Fruit fly (Drosophila melanogaster): ENCODE results near the gene CG7530.
A peak's percentile ranks its signal among the peaks of the same experiment; 100 is the strongest.

The CG7530 gene

DNA sequence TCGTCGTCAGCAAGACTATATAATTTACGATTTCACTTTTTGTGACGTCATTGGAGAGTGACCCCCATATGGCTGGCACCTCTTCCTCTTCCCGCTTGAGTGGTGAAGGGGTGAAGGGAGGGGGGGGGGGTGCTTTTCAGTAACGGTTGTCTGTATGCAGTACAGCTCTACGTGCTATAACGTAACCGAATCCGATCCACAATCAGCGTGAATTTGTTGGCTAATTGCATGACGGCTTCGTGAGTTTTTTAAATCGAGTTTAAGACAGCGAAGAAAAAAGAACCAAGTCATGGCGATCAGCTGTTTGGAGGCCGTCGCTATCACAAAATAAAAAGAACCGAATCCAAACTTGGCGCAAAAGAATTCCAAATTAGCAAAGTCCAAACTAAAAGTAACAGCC is 5.4 kb upstream of the CG7530 start:
- TF ChIP-seq Myc (optimal IDR thresholded peaks at IDR 0.05) (no peak), fru (GFP tag; optimal IDR thresholded peaks at IDR 0.05) (no peak), N (GFP tag; optimal IDR thresholded peaks at IDR 0.05) (no peak), Hr83 (GFP tag; optimal IDR thresholded peaks at IDR 0.05; ENCODE audit: poor library complexity, severe bottlenecking) (no peak), Rel (GFP tag; optimal IDR thresholded peaks at IDR 0.05) (no peak), Rel (tag; optimal IDR thresholded peaks at IDR 0.05) (no peak), sv (GFP tag; optimal IDR thresholded peaks at IDR 0.05) (no peak), Mio (GFP tag; optimal IDR thresholded peaks at IDR 0.05) (no peak)

- TF ChIP-seq brk (GFP tag; optimal IDR thresholded peaks at IDR 0.05) (peak; percentile 49), Hnf4 (GFP tag; optimal IDR thresholded peaks at IDR 0.05) (peak; percentile 14), tai (GFP tag; optimal IDR thresholded peaks at IDR 0.05) (no peak), CrebA (GFP tag; optimal IDR thresholded peaks at IDR 0.05; ENCODE audit: borderline replicate concordance) (peak; percentile 29), usp (GFP tag; optimal IDR thresholded peaks at IDR 0.05) (no peak), sage (GFP tag; optimal IDR thresholded peaks at IDR 0.05) (peak; percentile 26), dsf (GFP tag; optimal IDR thresholded peaks at IDR 0.05; ENCODE audit: borderline replicate concordance) (no peak)
Observed at dm6 chr3R:14736001-14736400, 4.7 kb upstream of the CG7530 start.

dm6 chr3R:14734623-14735392 is 3.5 kb upstream of the CG7530 start:
- TF ChIP-seq HLH106 (tag; optimal IDR thresholded peaks at IDR 0.05) = no peak
- no peak for TF ChIP-seq N (GFP tag; optimal IDR thresholded peaks at IDR 0.05)
- TF ChIP-seq foxo (GFP tag; optimal IDR thresholded peaks at IDR 0.05) = peak in 1 of 2 experiments; percentile 12
- no peak for TF ChIP-seq usp (GFP tag; optimal IDR thresholded peaks at IDR 0.05)

DNA sequence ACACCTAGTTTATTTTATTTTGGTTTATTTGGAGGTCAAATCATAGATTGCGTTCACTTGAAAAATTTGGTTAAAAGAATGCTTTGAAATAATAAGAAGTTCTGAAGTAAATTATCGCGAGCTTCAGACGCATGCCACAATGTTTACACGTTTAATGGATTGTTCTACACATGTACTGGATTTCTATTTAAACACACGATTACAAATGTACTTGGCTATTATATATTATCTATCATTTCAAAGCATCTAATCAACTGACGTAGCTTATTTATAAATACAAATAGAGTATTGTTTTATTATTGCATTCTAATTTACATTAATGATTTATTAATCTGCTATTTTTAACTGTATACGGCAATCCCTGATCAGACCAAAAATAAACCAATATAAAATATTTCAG is 2.6 kb upstream of the CG7530 start:
- no peak for TF ChIP-seq sage (GFP tag; optimal IDR thresholded peaks at IDR 0.05)
- TF ChIP-seq usp (GFP tag; optimal IDR thresholded peaks at IDR 0.05) = no peak
- no peak for TF ChIP-seq Dif (GFP tag; optimal IDR thresholded peaks at IDR 0.05; ENCODE audit: partially characterized antibody)
- TF ChIP-seq Vsx2 (GFP tag; optimal IDR thresholded peaks at IDR 0.05; ENCODE audit: partially characterized antibody) = no peak
- TF ChIP-seq GATAd (GFP tag; optimal IDR thresholded peaks at IDR 0.05) = no peak
- no peak for TF ChIP-seq brk (GFP tag; optimal IDR thresholded peaks at IDR 0.05)
- no peak for TF ChIP-seq dl (GFP tag; optimal IDR thresholded peaks at IDR 0.05; ENCODE audit: insufficient read depth in 1 of 2, partially characterized antibody in 2 of 2)
- TF ChIP-seq N (GFP tag; optimal IDR thresholded peaks at IDR 0.05) = no peak
- TF ChIP-seq Dfd (GFP tag; optimal IDR thresholded peaks at IDR 0.05) = no peak
- TF ChIP-seq br (GFP tag; optimal IDR thresholded peaks at IDR 0.05) = no peak

DNA sequence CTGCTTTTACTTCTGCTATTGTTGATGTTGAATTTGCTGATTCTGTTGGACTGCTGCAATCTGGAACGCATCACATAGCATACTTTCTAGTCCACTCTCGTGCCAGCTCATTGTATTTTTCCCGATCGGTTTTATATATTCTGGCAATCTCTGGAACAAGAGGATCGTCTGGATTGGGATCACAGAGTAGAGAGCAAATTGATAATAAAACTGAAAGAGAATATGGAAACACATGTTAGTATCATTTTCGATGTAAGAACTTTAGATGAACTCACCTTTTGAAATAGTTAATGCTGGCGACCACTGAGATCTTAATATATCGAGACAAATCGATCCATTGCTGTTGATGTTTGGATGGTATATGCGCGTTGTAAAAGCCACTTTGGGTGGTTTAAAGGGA is 2.1 kb upstream of the CG7530 start:
- TF ChIP-seq Rel (GFP tag; optimal IDR thresholded peaks at IDR 0.05) (no peak), Rel (tag; optimal IDR thresholded peaks at IDR 0.05) (peak; percentile 31), CrebA (GFP tag; optimal IDR thresholded peaks at IDR 0.05; ENCODE audit: borderline replicate concordance) (no peak)

- TF ChIP-seq GATAd (GFP tag; optimal IDR thresholded peaks at IDR 0.05) (no peak), OdsH (GFP tag; optimal IDR thresholded peaks at IDR 0.05) (peak; percentile 6), jim (GFP tag; optimal IDR thresholded peaks at IDR 0.05) (no peak), CrebA (GFP tag; optimal IDR thresholded peaks at IDR 0.05; ENCODE audit: borderline replicate concordance) (no peak), HLH106 (tag; optimal IDR thresholded peaks at IDR 0.05) (peak; percentile 13), woc (GFP tag; optimal IDR thresholded peaks at IDR 0.05) (no peak), Hr83 (GFP tag; optimal IDR thresholded peaks at IDR 0.05; ENCODE audit: poor library complexity, severe bottlenecking) (no peak), fru (GFP tag; optimal IDR thresholded peaks at IDR 0.05) (peak; percentile 48), h (GFP tag; optimal IDR thresholded peaks at IDR 0.05) (no peak), CG32264 (GFP tag; optimal IDR thresholded peaks at IDR 0.05) (no peak), br (GFP tag; optimal IDR thresholded peaks at IDR 0.05) (no peak), Dif (GFP tag; optimal IDR thresholded peaks at IDR 0.05; ENCODE audit: partially characterized antibody) (no peak)
Observed at dm6 chr3R:14731781-14732100, 432 bp upstream of the CG7530 start.
